Worm (Caenorhabditis elegans): ENCODE data around the gene npax-3.

- TF ChIP-seq C04F5.9 (tag; optimal IDR thresholded peaks at IDR 0.05) (no peak), nhr-12 (tag; optimal IDR thresholded peaks at IDR 0.05) (no peak), ceh-82 (tag; optimal IDR thresholded peaks at IDR 0.05) (no peak), ceh-63 (GFP tag; optimal IDR thresholded peaks at IDR 0.05) (no peak), lsy-2 (tag; optimal IDR thresholded peaks at IDR 0.05) (no peak), ztf-4 (tag; optimal IDR thresholded peaks at IDR 0.05) (no peak)
Measured at ce11 chrIV:10851833-10852232, 23.9 kb upstream of the npax-3 start, which contains the start of gene T11G6.4.
